Worm (Caenorhabditis elegans): ENCODE results near the gene rps-5.

ce11 chrIV:11110995-11111619 is at the start of gene rps-5:
- no peak for TF ChIP-seq him-1 (tag; optimal IDR thresholded peaks at IDR 0.05)
- TF ChIP-seq W03F9.2 (tag; optimal IDR thresholded peaks at IDR 0.05) = peak; percentile 71
